Worm (Caenorhabditis elegans): ENCODE results near the gene cTel54X.2.
A peak's percentile ranks its signal among the peaks of the same experiment; 100 is the strongest.

The cTel54X.2 gene

DNA sequence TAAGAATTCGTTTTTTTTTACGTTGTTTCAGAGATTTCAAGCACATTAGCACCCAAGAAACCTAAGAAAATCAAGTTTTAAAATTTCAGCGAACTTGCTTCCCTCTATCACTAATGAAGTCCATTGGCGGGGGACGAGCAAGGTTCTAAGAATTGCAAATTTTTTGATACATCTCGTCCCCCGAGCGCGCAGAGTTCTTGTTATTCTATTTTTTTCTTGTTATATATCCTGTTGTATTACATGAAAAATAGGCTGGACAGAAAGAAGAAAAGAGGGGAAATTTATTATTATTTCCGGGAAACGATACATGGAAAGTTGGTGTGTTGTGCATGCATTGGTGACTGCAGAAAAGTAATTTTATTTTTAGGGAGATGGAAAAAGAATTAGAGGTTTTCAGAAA, 26.5 kb downstream of the cTel54X.2 start:
- TF ChIP-seq ceh-82 (tag; optimal IDR thresholded peaks at IDR 0.05) (no peak), nhr-28 (tag; optimal IDR thresholded peaks at IDR 0.05) (no peak), mep-1 (tag; optimal IDR thresholded peaks at IDR 0.05) (no peak), lir-3 (tag; optimal IDR thresholded peaks at IDR 0.05) (no peak), T20F7.1 (GFP tag; optimal IDR thresholded peaks at IDR 0.05) (no peak), ceh-28 (tag; optimal IDR thresholded peaks at IDR 0.05) (no peak), set-16 (GFP tag; IDR thresholded peaks at IDR 0.05) (no peak)

DNA sequence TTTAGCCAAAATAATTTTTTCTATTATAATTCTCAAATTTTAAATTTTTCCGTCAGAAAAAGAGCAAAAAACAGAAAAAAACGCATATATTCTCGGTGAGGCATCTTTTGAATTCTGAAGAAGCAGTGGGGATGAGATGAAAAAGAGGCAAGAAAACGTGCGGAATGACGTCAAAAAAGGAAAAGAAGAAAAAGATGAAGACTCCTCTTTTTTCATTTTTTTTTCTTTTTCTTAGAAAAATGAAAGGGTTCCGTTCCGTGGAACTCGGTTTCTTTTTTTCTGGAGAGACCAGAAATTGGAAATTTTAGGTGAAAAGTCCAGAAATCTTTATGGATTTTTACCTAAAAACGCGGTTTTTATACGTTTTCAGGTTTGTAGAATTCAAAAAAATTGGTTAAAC, 27.3 kb downstream of the cTel54X.2 start:
- no peak for TF ChIP-seq daf-16 (GFP tag; optimal IDR thresholded peaks at IDR 0.05)
- no peak for TF ChIP-seq daf-16 (tag; optimal IDR thresholded peaks at IDR 0.05)
- no peak for TF ChIP-seq lin-29 (GFP tag; IDR thresholded peaks at IDR 0.05)
- TF ChIP-seq mep-1 (tag; optimal IDR thresholded peaks at IDR 0.05) = no peak
- TF ChIP-seq aha-1 (tag) = peak; percentile 20
- TF ChIP-seq hif-1 (tag; optimal IDR thresholded peaks at IDR 0.05) = peak in 1 of 2 experiments; percentile 69
- TF ChIP-seq php-3 (GFP tag; IDR thresholded peaks at IDR 0.05) = no peak
- peak; percentile 82 for TF ChIP-seq fkh-10 (GFP tag; optimal IDR thresholded peaks at IDR 0.05)
- TF ChIP-seq lsy-2 (tag; optimal IDR thresholded peaks at IDR 0.05) = peak in 1 of 2 experiments; percentile 50
- no peak for TF ChIP-seq dmd-8 (GFP tag; IDR thresholded peaks at IDR 0.05)
- TF ChIP-seq lin-13 (GFP tag; optimal IDR thresholded peaks at IDR 0.05) = no peak
- no peak for TF ChIP-seq tra-1 (GFP tag; IDR thresholded peaks at IDR 0.05)
- TF ChIP-seq ceh-82 (tag; optimal IDR thresholded peaks at IDR 0.05) = no peak
- TF ChIP-seq ctbp-1 (GFP tag; IDR thresholded peaks at IDR 0.05) = peak; percentile 60; the same call in 1 of the 2 replicates
- TF ChIP-seq ztf-7 (tag; optimal IDR thresholded peaks at IDR 0.05) = no peak
- TF ChIP-seq mdl-1 (tag; optimal IDR thresholded peaks at IDR 0.05) = peak in 1 of 2 experiments; percentile 39
- TF ChIP-seq F10B5.3 (tag; optimal IDR thresholded peaks at IDR 0.05) = no peak

DNA sequence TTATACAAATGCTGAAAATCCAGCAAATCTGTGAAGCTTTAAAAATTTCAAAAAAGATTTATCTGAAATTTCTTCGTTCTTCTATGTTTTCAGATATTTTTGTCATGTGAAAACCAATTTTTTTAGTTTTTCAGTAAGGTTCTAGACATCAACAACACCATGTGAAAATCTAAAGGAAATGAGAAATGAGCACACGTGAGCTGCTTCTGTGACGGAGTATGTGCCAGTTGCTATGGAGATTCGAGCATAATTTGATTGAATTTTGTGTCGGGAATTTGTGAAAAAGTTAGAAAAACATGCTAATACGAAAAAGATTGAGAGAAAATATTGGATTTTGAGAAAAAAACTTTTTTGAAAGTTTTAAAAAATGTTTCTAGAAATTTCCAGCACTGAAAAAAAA, 28.5 kb downstream of the cTel54X.2 start:
- TF ChIP-seq duxl-1 (tag; optimal IDR thresholded peaks at IDR 0.05; ENCODE audit: poor library complexity) (no peak), F49E8.2 (tag; optimal IDR thresholded peaks at IDR 0.05; ENCODE audit: borderline replicate concordance) (no peak)

DNA sequence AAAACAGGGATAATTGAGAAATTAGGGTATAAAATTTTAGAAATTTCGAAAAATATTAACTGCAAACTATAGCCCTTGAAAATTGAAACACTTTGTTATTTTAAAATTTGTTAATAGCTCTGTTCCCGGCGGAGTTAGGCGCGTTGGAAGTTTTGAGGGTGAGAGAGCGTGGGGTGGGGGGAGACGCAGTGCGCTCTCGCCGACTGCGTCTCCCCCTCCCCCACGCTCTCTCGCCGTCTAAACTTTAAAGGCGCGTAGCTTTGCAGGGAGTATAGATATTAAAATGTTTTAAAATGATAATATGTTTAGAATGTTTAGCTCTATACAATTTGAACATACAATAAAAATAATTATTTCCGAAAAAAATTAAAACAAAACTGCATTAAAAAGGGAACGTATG, 30.2 kb downstream of the cTel54X.2 start:
- TF ChIP-seq T26A8.4 (GFP tag; IDR thresholded peaks at IDR 0.05) (no peak), set-16 (GFP tag; IDR thresholded peaks at IDR 0.05) (peak; percentile 71), lin-15B (tag; optimal IDR thresholded peaks at IDR 0.05) (no peak), duxl-1 (tag; optimal IDR thresholded peaks at IDR 0.05; ENCODE audit: poor library complexity) (no peak), nhr-76 (tag; optimal IDR thresholded peaks at IDR 0.05) (no peak), vab-7 (GFP tag; IDR thresholded peaks at IDR 0.05) (no peak), aha-1 (tag) (peak; percentile 79), mxl-2 (GFP tag; conservative IDR thresholded peaks at IDR 0.05) (no peak), ceh-32 (tag; optimal IDR thresholded peaks at IDR 0.05; ENCODE audit: poor library complexity) (no peak), lsy-2 (tag; optimal IDR thresholded peaks at IDR 0.05) (no peak), tra-1 (GFP tag; IDR thresholded peaks at IDR 0.05) (no peak)

- TF ChIP-seq nhr-25 (tag; optimal IDR thresholded peaks at IDR 0.05; ENCODE audit: borderline replicate concordance, insufficient read depth) (no peak), lsy-2 (tag; optimal IDR thresholded peaks at IDR 0.05) (no peak), lin-1 (GFP tag; IDR thresholded peaks at IDR 0.05) (no peak), daf-12 (tag; optimal IDR thresholded peaks at IDR 0.05) (no peak), nhr-11 (tag; optimal IDR thresholded peaks at IDR 0.05) (no peak), mep-1 (tag; optimal IDR thresholded peaks at IDR 0.05) (no peak), aly-2 (tag; optimal IDR thresholded peaks at IDR 0.05) (no peak), R02D3.7 (tag; optimal IDR thresholded peaks at IDR 0.05) (no peak), set-16 (GFP tag; IDR thresholded peaks at IDR 0.05) (no peak), hlh-11 (tag; optimal IDR thresholded peaks at IDR 0.05) (no peak), nhr-42 (GFP tag; IDR thresholded peaks at IDR 0.05) (no peak), snpc-1.2 (GFP tag; IDR thresholded peaks at IDR 0.05) (no peak), fkh-10 (GFP tag; optimal IDR thresholded peaks at IDR 0.05) (no peak)
Measured at ce11 chrIII:38117-38516, 35.0 kb downstream of the cTel54X.2 start, which contains the start of gene clp-10. Gene clp-10, minus strand, starts transcription at chrIII:38217.
